Worm (Caenorhabditis elegans) whole organism, L4 larva: Measurements from ENCODE around the gene tsr-2.
"Not testable (repeated sequence)": the region's sequence is repeated elsewhere in the genome, so short reads cannot be mapped to it uniquely, and the experiment has no call there.

ENCODE experiments used
- D1046.2 ChIP-seq: fragments of 200-800 bp; sonication (Bioruptor generic); IDR thresholded peaks from 2 replicates; pipeline ENCODE4 v1.3.6; 2022; ENCODE audit warnings: missing genetic modification characterization, missing compliant biosample characterization
- F10B5.3 ChIP-seq: sonication (generic microtip); optimal IDR thresholded peaks from 2 replicates; lab custom pipeline; 2016; ENCODE audit warnings: mild to moderate bottlenecking, missing genetic modification characterization, missing compliant biosample characterization
- F26F4.8 ChIP-seq: fragments of 200-800 bp; sonication (Bioruptor generic); conservative IDR thresholded peaks from 2 replicates; pipeline ENCODE4 v1.3.6; 2022; ENCODE audit warnings: missing genetic modification characterization, missing compliant biosample characterization
- F37D6.2 ChIP-seq: sonication (generic microtip); optimal IDR thresholded peaks from 2 replicates; lab custom pipeline; 2016; ENCODE audit warnings: mild to moderate bottlenecking, missing genetic modification characterization, missing compliant biosample characterization
- F49E8.2 ChIP-seq: sonication (generic microtip); optimal IDR thresholded peaks from 2 replicates; lab custom pipeline; 2016; ENCODE audit warnings: missing compliant biosample characterization, mild to moderate bottlenecking, missing genetic modification characterization, borderline replicate concordance
- T20F7.1 ChIP-seq: fragments of 200-800 bp; sonication (Bioruptor generic); optimal IDR thresholded peaks from 2 replicates; lab custom pipeline; 2018; ENCODE audit warnings: mild to moderate bottlenecking, missing genetic modification characterization, missing compliant biosample characterization
- T26A8.4 ChIP-seq: fragments of 200-800 bp; sonication (Bioruptor generic); IDR thresholded peaks from 2 replicates; pipeline ENCODE4 v1.3.6; 2022; ENCODE audit warnings: missing genetic modification characterization, missing compliant biosample characterization
- Y75B8A.6 ChIP-seq: fragments of 200-800 bp; sonication (Bioruptor generic); IDR thresholded peaks from 2 replicates; pipeline ENCODE4 v1.3.6; 2022; ENCODE audit warnings: missing genetic modification reagents, missing genetic modification characterization, missing compliant biosample characterization
- ama-1 ChIP-seq: fragments of 150-350 bp; optimal IDR thresholded peaks from 2 replicates; lab custom pipeline; 2014; ENCODE audit warnings: inconsistent platforms, mixed read lengths
- arid-1 ChIP-seq: fragments of 200-800 bp; sonication (Bioruptor generic); conservative IDR thresholded peaks from 2 replicates; pipeline ENCODE4 v1.3.6; 2022; ENCODE audit warnings: missing genetic modification reagents, missing genetic modification characterization, missing compliant biosample characterization
- ceh-20 ChIP-seq: fragments of 200-800 bp; sonication (Bioruptor generic); IDR thresholded peaks from 2 replicates; pipeline ENCODE4 v1.3.6; 2022; ENCODE audit warnings: missing genetic modification reagents, missing genetic modification characterization, missing compliant biosample characterization
- ceh-44 ChIP-seq: fragments of 200-800 bp; sonication (Bioruptor generic); IDR thresholded peaks from 2 replicates; pipeline ENCODE4 v1.3.6; 2022; ENCODE audit warnings: missing genetic modification reagents, missing genetic modification characterization, missing compliant biosample characterization
- ctbp-1 ChIP-seq: fragments of 200-800 bp; sonication (Bioruptor generic); IDR thresholded peaks from 2 replicates; pipeline ENCODE4 v1.3.6; 2022; ENCODE audit warnings: missing genetic modification reagents, missing genetic modification characterization, missing compliant biosample characterization
- daf-16 ChIP-seq, 3 experiments: sonication (generic microtip); optimal IDR thresholded peaks; 2 replicates each; lab custom pipeline; 2016 to 2017; ENCODE audit warnings: missing genetic modification characterization in 3 of 3, missing genetic modification reagents in 3 of 3, mild to moderate bottlenecking in 2 of 3, missing compliant biosample characterization in 2 of 3, missing biosample characterization in 1 of 3, moderate library complexity in 1 of 3
- daf-8 ChIP-seq: fragments of 200-800 bp; sonication (Bioruptor generic); IDR thresholded peaks from 2 replicates; pipeline ENCODE4 v1.3.6; 2022; ENCODE audit warnings: missing genetic modification characterization, missing compliant biosample characterization
- dmd-6 ChIP-seq: fragments of 200-800 bp; sonication (Bioruptor generic); IDR thresholded peaks from 2 replicates; pipeline ENCODE4 v1.3.6; 2022; ENCODE audit warnings: missing genetic modification reagents, missing genetic modification characterization, missing compliant biosample characterization
- dmd-9 ChIP-seq: fragments of 200-800 bp; sonication (Bioruptor generic); IDR thresholded peaks from 2 replicates; pipeline ENCODE4 v1.3.6; 2022; ENCODE audit warnings: missing genetic modification reagents, missing genetic modification characterization, missing compliant biosample characterization
- egl-43 ChIP-seq: fragments of 200-800 bp; sonication (Bioruptor generic); IDR thresholded peaks from 2 replicates; pipeline ENCODE4 v1.3.6; 2022; ENCODE audit warnings: missing genetic modification reagents, missing genetic modification characterization, missing compliant biosample characterization
- gei-8 ChIP-seq: fragments of 200-800 bp; sonication (Bioruptor generic); optimal IDR thresholded peaks from 2 replicates; lab custom pipeline; 2018; ENCODE audit warnings: mild to moderate bottlenecking, missing genetic modification characterization, missing compliant biosample characterization
- hif-1 ChIP-seq, 2 experiments: sonication (generic microtip); optimal IDR thresholded peaks; 2 replicates each; lab custom pipeline; 2016 to 2017; ENCODE audit warnings: missing compliant biosample characterization in 2 of 2, missing genetic modification characterization in 2 of 2, missing genetic modification reagents in 2 of 2, missing genotype in 2 of 2, mild to moderate bottlenecking in 1 of 2
- hlh-11 ChIP-seq: fragments of 200-800 bp; sonication (Bioruptor generic); optimal IDR thresholded peaks from 2 replicates; lab custom pipeline; 2018; ENCODE audit warnings: mild to moderate bottlenecking, missing genetic modification characterization, missing compliant biosample characterization
- hmg-1.1 ChIP-seq: fragments of 200-800 bp; sonication (Bioruptor generic); IDR thresholded peaks from 2 replicates; pipeline ENCODE4 v1.3.6; 2022; ENCODE audit warnings: missing genetic modification reagents, missing genetic modification characterization, missing compliant biosample characterization
- lim-7 ChIP-seq: fragments of 200-800 bp; sonication (Bioruptor generic); IDR thresholded peaks from 2 replicates; pipeline ENCODE4 v1.3.6; 2022; ENCODE audit warnings: missing genetic modification characterization, missing compliant biosample characterization
- lin-15B ChIP-seq: fragments of 150-350 bp; sonication (generic microtip); optimal IDR thresholded peaks from 3 replicates; lab custom pipeline; 2014; ENCODE audit warnings: missing biosample characterization, missing genetic modification characterization
- lin-38 ChIP-seq: fragments of 200-800 bp; sonication (Bioruptor generic); IDR thresholded peaks from 2 replicates; pipeline ENCODE4 v1.3.6; 2022; ENCODE audit warnings: missing genetic modification reagents, missing genetic modification characterization, missing compliant biosample characterization
- madf-9 ChIP-seq: fragments of 200-800 bp; sonication (Bioruptor generic); conservative IDR thresholded peaks from 2 replicates; pipeline ENCODE4 v1.3.6; 2022; ENCODE audit warnings: missing genetic modification reagents, missing genetic modification characterization, missing compliant biosample characterization
- mdl-1 ChIP-seq, 2 experiments: fragments of 150-350 bp in 1 of 2; sonication (generic microtip) in 1 of 2; optimal IDR thresholded peaks; 2 replicates each; lab custom pipeline; 2014 to 2017; ENCODE audit warnings: missing biosample characterization in 2 of 2, missing genetic modification characterization in 2 of 2
- mes-2 ChIP-seq: sonication (generic microtip); optimal IDR thresholded peaks from 2 replicates; lab custom pipeline; 2016; ENCODE audit warnings: missing genotype, mild to moderate bottlenecking, missing genetic modification characterization, missing compliant biosample characterization; ENCODE audit not compliant: poor library complexity, severe bottlenecking
- mxl-2 ChIP-seq: fragments of 200-800 bp; sonication (Bioruptor generic); conservative IDR thresholded peaks from 2 replicates; pipeline ENCODE4 v1.3.6; 2022; ENCODE audit warnings: missing genetic modification reagents, missing genetic modification characterization, missing compliant biosample characterization
- nhr-102 ChIP-seq: sonication (generic microtip); optimal IDR thresholded peaks from 2 replicates; lab custom pipeline; 2016; ENCODE audit warnings: mild to moderate bottlenecking, missing genetic modification characterization, moderate library complexity, missing compliant biosample characterization
- nhr-11 ChIP-seq: fragments of 150-350 bp; optimal IDR thresholded peaks from 2 replicates; lab custom pipeline; 2014; ENCODE audit warnings: missing biosample characterization, missing genetic modification characterization
- nhr-237 ChIP-seq: sonication (generic microtip); optimal IDR thresholded peaks from 2 replicates; lab custom pipeline; 2017; ENCODE audit warnings: missing biosample characterization, missing genetic modification characterization
- nhr-25 ChIP-seq: sonication (generic microtip); optimal IDR thresholded peaks from 2 replicates; lab custom pipeline; 2017; ENCODE audit warnings: missing genetic modification characterization, mild to moderate bottlenecking, missing compliant biosample characterization, antibody characterized with exemption, moderate library complexity, borderline replicate concordance; ENCODE audit not compliant: insufficient read depth
- nhr-41 ChIP-seq: fragments of 200-800 bp; sonication (Bioruptor generic); IDR thresholded peaks from 2 replicates; pipeline ENCODE4 v1.3.6; 2022; ENCODE audit warnings: missing genetic modification reagents, missing genetic modification characterization, missing compliant biosample characterization
- nhr-48 ChIP-seq: sonication (generic microtip); optimal IDR thresholded peaks from 2 replicates; lab custom pipeline; 2016; ENCODE audit warnings: mild to moderate bottlenecking, missing genetic modification characterization, missing compliant biosample characterization
- nhr-6 ChIP-seq: fragments of 150-350 bp; optimal IDR thresholded peaks from 2 replicates; lab custom pipeline; 2014; ENCODE audit warnings: missing biosample characterization, missing genetic modification characterization
- nhr-76 ChIP-seq: fragments of 150-350 bp; optimal IDR thresholded peaks from 2 replicates; lab custom pipeline; 2014; ENCODE audit warnings: missing biosample characterization, missing genetic modification characterization
- pqm-1 ChIP-seq: sonication (generic microtip); optimal IDR thresholded peaks from 2 replicates; lab custom pipeline; 2017; ENCODE audit warnings: missing biosample characterization, missing genetic modification characterization
- snpc-1.2 ChIP-seq: fragments of 200-800 bp; sonication (Bioruptor generic); IDR thresholded peaks from 2 replicates; pipeline ENCODE4 v1.3.6; 2022; ENCODE audit warnings: missing genetic modification reagents, missing genetic modification characterization, missing compliant biosample characterization
- tag-97 ChIP-seq: fragments of 200-800 bp; sonication (Bioruptor generic); IDR thresholded peaks from 2 replicates; pipeline ENCODE4 v1.3.6; 2022; ENCODE audit warnings: missing genetic modification characterization, missing compliant biosample characterization
- unc-130 ChIP-seq: sonication (generic microtip); optimal IDR thresholded peaks from 2 replicates; lab custom pipeline; 2016; ENCODE audit warnings: missing genetic modification reagents, missing genetic modification characterization, missing compliant biosample characterization
- vab-7 ChIP-seq: fragments of 200-800 bp; sonication (Bioruptor generic); IDR thresholded peaks from 2 replicates; pipeline ENCODE4 v1.3.6; 2022; ENCODE audit warnings: missing genetic modification reagents, missing genetic modification characterization, missing compliant biosample characterization

Gene tsr-2

DNA sequence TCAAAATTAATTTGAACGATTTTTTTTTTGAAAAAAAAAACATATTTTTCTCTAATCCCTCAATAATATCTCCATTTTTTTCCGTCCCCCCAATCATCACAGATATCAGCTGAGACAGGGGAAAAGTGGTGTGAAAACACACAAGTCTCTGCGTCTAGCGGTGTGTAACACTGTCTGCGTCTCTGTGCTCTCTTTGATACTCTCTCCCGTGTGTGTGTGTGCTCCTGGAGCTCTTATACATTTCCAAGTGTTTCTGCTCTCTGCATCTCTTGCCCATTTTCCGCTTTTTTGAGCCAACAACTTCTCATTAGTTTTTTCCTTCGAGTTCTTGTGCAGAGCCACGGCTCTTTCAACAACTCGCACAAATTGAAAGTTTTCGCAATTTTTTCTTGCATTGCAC lies 7.2 kb downstream of the tsr-2 start (continued):
- TF ChIP-seq mes-2 (tag; lab: Kevin White, UChicago) (no peak), nhr-102 (tag; lab: Kevin White, UChicago) (no peak), gei-8 (GFP tag; lab: Kevin White, UChicago) (no peak), hmg-1.1 (GFP tag; lab: Robert Waterston, UW) (peak; percentile 61), hlh-11 (no peak), dmd-6 (peak; percentile 44; the same call in 1 of the 2 replicates), nhr-41 (GFP tag; lab: Robert Waterston, UW) (no peak), ama-1 (lab: Kevin White, UChicago) (no peak), nhr-6 (no peak), daf-16 (GFP tag; optimal IDR thresholded peaks at IDR 0.05; lab: Kevin White, UChicago) (peak in 1 of 2 experiments; percentile 35), daf-16 (tag; optimal IDR thresholded peaks at IDR 0.05; lab: Kevin White, UChicago) (peak; percentile 72), unc-130 (no peak), F37D6.2 (tag; lab: Kevin White, UChicago) (no peak), mdl-1 (tag; optimal IDR thresholded peaks at IDR 0.05; lab: Kevin White, UChicago) (peak in 1 of 2 experiments; percentile 4), hif-1 (tag; optimal IDR thresholded peaks at IDR 0.05; lab: Kevin White, UChicago) (peak in 1 of 2 experiments; percentile 82), T26A8.4 (GFP tag; lab: Robert Waterston, UW) (0 out of 2 replicates have a peak, but pooled peaks have one; percentile 18), T20F7.1 (GFP tag; lab: Kevin White, UChicago) (no peak), ctbp-1 (0 out of 2 replicates have a peak, but pooled peaks have one; percentile 45), ceh-44 (GFP tag; lab: Robert Waterston, UW) (no peak), D1046.2 (GFP tag; lab: Robert Waterston, UW) (no peak), tag-97 (GFP tag; lab: Robert Waterston, UW) (no peak), F26F4.8 (GFP tag; lab: Robert Waterston, UW) (no peak), nhr-11 (tag; lab: Kevin White, UChicago) (peak; percentile 68), madf-9 (GFP tag; lab: Robert Waterston, UW) (0 out of 2 replicates have a peak, but pooled peaks have one; percentile 21), lim-7 (GFP tag; lab: Robert Waterston, UW) (no peak), F49E8.2 (no peak)

DNA sequence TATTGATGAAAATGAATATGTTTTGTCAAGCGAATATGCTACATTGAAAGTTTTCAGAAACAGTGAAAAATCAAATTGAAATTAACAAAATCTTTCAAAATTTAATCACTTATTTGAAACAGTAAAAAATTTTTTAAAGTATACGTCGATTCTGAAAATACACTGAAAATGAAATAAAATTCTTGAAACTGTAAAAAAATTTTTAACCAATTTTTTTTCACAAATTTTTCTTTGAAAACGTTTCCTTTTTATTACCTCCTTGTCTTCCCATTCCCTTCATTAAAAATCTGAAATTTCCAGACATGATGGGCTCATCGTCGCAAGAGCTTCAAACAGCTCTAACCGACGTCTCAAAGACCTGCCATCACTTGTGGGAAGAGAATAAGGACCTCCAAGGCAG lies 7.6 kb downstream of the tsr-2 start, which contains the start of gene sta-1:
Gene sta-1, plus strand, starts transcription at position 301 of the 400 bp plus-strand sequence.
- TF ChIP-seq ctbp-1; F10B5.3; T26A8.4 (GFP tag; lab: Robert Waterston, UW): not testable (repeated sequence)

DNA sequence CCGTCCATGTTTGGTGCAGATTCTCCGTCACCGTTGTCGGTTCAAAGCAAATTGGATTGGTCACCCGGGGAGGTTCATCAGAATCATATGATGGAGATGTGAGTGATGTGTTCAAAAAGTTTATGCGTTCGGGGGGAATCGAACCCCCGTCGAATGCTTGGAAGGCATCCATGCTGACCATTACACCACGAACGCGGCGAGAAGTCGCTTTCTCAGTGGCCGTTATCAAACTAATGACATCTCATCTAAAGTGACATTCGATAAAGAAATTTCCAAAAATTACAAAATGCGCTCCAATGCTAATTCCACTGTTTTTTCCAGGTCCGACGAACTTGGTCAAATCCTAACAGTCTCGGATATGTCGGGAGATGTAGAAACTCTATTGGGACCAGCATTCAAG lies 14.3 kb downstream of the tsr-2 start:
- TF ChIP-seq snpc-1.2 (peak; percentile 97), arid-1 (GFP tag; lab: Robert Waterston, UW) (0 out of 2 replicates have a peak, but pooled peaks have one; percentile 26), lin-38 (peak; percentile 48)

DNA sequence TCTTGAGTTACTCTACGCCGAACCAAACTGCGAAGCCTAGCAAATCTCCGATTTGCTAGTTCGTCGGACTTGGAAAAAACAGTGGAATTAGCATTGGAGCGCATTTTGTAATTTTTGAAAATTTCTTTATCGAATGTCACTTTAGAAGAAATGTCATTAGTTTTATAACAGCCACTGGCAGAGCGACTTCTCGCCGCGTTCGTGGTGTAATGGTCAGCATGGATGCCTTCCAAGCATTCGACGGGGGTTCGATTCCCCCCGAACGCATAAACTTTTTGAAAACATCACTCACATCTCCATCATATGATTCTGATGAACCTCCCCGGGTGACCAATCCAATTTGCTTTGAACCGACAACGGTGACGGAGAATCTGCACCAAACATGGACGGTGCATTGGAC lies 25.4 kb downstream of the tsr-2 start:
- TF ChIP-seq lin-38 = peak; percentile 55
- 0 out of 2 replicates have a peak, but pooled peaks have one; percentile 35 for TF ChIP-seq mxl-2 (GFP tag; lab: Robert Waterston, UW)
- TF ChIP-seq madf-9 (GFP tag; lab: Robert Waterston, UW) = peak; percentile 51; the same call in 1 of the 2 replicates
- peak; percentile 48; the same call in 1 of the 2 replicates for TF ChIP-seq nhr-41 (GFP tag; lab: Robert Waterston, UW)
- 0 out of 2 replicates have a peak, but pooled peaks have one; percentile 41 for TF ChIP-seq F26F4.8 (GFP tag; lab: Robert Waterston, UW)
- peak; percentile 96 for TF ChIP-seq snpc-1.2
- peak; percentile 37; the same call in 1 of the 2 replicates for TF ChIP-seq vab-7 (GFP tag; lab: Robert Waterston, UW)

DNA sequence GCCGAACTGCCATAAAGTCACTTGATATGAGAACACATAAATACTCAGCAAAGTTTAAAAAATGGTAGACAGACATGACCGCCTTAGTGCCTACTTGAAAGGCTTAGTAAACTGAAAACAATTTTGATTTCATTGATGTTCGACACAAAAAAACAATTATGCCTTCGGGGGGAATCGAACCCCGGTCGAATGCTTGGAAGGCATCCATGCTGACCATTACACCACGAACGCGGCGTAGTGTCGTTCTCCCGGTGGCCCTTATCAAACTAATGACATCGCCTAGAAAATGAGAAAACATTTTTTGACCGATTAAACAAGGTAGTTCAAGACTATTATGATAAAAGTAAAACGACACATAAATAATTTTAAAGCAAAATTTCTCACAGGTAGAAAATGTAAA lies 27.8 kb downstream of the tsr-2 start:
- TF ChIP-seq lin-15B (tag; lab: Kevin White, UChicago) = no peak
- no peak for TF ChIP-seq nhr-48 (tag; lab: Kevin White, UChicago)
- no peak; the same call in 1 of the 2 replicates for TF ChIP-seq lim-7 (GFP tag; lab: Robert Waterston, UW)
- peak; percentile 99 for TF ChIP-seq snpc-1.2
- TF ChIP-seq Y75B8A.6 (GFP tag; lab: Robert Waterston, UW) = no peak
- no peak for TF ChIP-seq nhr-237 (tag; lab: Kevin White, UChicago)
- TF ChIP-seq nhr-76 (tag; lab: Kevin White, UChicago) = no peak
- TF ChIP-seq pqm-1 = no peak
- TF ChIP-seq egl-43 (GFP tag; lab: Robert Waterston, UW) = no peak
- TF ChIP-seq nhr-25 = no peak
- TF ChIP-seq mxl-2 (GFP tag; lab: Robert Waterston, UW) = no peak
- TF ChIP-seq dmd-9 = no peak
- TF ChIP-seq ceh-20 (GFP tag; lab: Robert Waterston, UW) = 0 out of 2 replicates have a peak, but pooled peaks have one; percentile 29
- TF ChIP-seq daf-8 (GFP tag; lab: Robert Waterston, UW) = no peak
